Worm (Caenorhabditis elegans) whole organism, dauer: ENCODE data around the gene dmd-10.

Experiments used
- unc-62 ChIP-seq: sonication (generic microtip); optimal IDR thresholded peaks from 2 replicates; lab custom pipeline; 2017; ENCODE audit warnings: missing biosample characterization, missing genetic modification reagents, missing genetic modification characterization

dmd-10 gene

DNA sequence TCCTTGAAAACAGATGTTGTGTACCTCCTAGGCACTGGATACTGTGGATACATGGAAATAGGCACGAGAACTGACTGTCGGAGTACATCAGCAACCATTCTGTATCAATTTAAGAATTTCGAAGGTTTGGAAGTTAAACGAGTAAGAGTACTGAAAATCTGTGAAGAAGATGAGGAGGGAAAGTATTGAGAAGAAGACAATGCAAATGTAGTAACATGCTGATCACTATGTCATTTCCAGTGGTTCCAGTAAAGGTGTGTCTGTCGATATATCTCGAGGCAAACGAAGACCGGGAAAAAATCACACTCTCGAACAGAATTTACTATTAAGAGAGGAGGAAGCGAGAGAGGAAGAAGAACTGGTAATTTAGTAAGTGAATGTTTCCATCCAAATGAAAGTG is at the start of gene dmd-10:
Gene dmd-10, minus strand, starts transcription at position 101 of the 400 bp plus-strand sequence.
- no peak for TF ChIP-seq unc-62 (GFP tag; lab: Kevin White, UChicago)

DNA sequence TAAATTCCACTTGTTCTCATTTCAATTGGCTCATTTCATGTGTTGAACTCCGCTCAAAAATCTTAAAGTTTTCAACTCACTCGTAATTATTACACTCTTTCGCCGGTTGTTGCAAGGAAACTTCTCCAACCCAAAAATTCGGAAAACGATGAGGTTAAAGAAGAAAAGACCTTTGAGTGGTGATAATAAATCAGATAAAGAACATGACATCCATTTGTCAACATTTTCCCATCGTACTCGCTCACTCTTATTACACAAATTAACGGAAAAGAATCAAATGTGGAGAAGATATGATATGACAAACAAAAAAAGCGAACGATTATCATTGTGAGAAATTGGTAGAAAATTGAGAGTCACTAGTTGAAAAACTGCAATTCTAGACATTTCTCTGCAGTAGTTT is 48.9 kb upstream of the dmd-10 start:
- no peak for TF ChIP-seq unc-62 (GFP tag; lab: Kevin White, UChicago)

DNA sequence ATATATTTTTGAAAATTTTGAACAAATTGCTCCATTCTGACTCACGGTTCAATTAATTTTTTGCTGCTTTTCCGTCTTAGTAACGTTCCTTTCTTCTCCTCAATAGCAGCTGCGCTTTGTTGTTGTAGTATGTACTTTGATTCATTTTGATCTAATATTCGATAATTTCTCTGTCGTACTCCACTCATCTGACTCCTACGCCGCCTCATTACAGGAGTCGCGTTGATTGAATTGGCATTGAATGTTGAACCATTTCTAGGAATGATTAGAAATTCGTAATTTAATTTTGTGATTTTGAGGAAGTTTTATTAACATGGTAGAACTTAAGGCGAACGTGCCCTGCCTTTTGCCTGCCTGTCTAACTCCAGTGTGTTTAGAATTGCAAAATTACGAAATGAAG is 46.6 kb upstream of the dmd-10 start:
- TF ChIP-seq unc-62 (GFP tag; lab: Kevin White, UChicago) = no peak

DNA sequence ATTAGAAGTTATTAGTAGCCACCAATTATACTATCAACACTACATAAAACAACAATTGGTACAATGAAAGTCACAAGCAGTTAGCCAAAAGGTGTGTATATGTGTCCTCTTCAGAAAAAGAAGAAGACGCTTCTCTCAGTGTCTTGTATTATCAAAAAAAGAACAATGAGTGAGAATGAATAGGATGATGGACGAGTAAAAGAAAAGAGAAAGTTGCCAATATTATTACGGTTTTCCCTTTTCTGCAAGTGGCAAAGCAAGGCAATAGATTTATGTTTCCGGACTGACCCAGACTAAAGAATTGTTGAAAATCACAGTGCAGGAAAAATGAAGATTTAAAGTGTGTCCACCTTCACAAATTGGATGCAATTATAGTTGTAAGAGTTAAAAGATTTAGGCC is 44.0 kb upstream of the dmd-10 start:
- no peak for TF ChIP-seq unc-62 (GFP tag; lab: Kevin White, UChicago)

DNA sequence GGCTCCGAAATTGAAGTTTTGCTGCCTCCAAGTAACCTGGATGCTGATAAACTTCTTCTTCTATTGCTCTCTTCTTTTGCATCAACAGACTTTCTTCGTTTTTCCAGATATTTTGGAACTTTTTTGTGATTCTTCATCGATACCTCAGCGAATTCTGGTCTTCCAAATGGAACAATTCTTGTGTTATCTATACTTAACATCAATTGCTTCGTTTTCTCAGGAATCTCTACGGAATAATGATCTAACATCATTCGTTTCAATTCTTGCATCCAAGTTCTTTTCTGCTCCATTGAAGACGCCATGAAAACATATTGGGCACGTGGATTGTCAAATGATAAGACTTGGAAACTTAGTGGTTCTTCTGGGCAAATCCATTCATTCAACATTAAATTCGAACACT is 39.6 kb upstream of the dmd-10 start, which contains the start of gene F32F2.4:
Gene F32F2.4, plus strand, starts transcription at position 301 of the 400 bp plus-strand sequence.
- no peak for TF ChIP-seq unc-62 (GFP tag; lab: Kevin White, UChicago)

DNA sequence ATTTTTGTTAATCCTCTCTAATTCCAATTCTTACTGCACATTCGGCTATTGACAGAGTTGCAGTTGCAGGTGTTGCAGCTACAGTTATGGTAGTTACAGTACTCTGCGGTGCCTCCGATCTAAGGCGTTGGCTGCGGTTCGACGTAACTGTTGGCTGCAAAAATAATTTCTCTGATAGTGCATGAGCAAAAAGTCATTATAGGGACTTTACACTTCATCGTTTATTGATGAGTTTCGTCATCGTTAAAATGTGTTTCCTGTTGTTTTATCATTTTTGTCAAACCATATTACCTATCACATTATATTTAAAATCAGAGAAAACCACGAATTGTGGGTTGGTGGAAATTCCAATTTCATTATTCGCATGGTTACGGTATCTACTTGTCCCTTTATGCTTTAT is 38.2 kb upstream of the dmd-10 start:
- TF ChIP-seq unc-62 (GFP tag; lab: Kevin White, UChicago) = no peak

DNA sequence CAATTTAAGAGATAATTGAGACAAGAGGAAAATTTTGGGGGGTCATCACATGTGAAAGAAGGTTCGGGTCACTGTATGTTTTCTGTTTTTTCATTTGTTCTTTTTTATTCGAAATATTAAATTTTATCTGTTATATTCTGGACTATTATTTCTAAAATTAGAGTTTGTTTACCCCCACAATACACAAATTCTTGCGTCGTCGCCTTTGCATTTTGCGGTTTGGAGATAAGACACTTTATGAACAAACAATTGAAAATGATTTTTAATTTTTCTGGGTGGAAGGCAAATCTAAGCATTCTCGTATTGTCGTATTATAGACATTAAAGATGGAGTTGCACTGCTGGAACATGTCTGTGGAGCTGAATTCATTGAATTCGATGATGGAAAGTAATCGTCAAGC is 36.9 kb upstream of the dmd-10 start:
- no peak for TF ChIP-seq unc-62 (GFP tag; lab: Kevin White, UChicago)

DNA sequence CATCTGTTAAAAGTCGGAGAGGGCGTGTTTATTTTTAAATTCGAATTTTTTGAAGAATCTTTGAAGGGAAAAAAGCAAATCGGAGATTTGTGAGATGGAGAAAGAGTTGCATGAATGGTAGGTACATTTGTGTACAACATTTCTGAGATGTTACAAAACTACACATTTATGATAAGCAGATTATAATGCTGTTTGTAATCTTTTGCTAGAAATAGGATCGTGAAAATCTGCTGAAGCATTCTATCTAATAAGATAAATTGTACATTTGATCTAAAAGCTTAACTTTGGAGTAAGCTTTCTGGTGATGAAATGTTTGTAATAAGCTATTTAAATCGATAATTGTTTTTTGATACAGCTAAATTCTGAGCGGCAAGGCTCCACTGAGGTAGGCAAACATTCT is 35.9 kb upstream of the dmd-10 start:
- TF ChIP-seq unc-62 (GFP tag; lab: Kevin White, UChicago) = no peak

DNA sequence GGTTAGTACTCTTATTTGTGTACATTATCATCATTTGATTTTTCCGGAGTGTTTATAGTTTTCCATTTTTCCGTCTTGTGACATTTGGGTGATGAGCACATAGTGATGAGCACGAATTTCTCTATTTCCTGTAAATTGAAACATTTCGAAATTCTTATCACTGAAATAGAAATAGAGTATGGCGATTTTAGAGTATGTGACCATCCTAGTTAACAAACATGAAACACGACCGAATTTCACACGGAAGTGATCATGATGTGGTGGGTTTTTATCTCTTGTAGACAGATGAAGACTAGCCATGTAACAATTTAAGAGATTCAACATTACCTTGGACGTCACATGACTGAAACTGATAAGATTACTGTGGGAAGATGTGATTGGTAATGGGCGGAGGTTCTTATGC is 32.8 kb upstream of the dmd-10 start:
- no peak for TF ChIP-seq unc-62 (GFP tag; lab: Kevin White, UChicago)

DNA sequence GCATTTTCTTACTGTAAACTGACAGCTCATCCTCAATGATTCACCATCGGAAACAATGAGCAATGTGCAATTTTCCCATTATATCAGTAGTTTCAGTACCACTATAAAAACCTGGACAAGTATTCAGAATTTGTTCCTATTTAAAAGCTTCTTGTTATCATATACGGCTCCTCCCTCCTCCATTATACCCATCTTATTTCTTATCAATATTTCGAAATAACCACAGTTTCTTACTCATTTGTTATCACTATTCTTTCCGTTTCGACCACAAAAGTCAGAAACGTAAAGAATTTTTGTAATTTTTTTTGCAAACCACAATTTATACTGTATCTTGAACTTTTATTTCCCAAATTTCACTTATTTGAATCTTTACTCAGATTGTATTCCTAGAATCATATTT is 31.6 kb upstream of the dmd-10 start:
- no peak for TF ChIP-seq unc-62 (GFP tag; lab: Kevin White, UChicago)

DNA sequence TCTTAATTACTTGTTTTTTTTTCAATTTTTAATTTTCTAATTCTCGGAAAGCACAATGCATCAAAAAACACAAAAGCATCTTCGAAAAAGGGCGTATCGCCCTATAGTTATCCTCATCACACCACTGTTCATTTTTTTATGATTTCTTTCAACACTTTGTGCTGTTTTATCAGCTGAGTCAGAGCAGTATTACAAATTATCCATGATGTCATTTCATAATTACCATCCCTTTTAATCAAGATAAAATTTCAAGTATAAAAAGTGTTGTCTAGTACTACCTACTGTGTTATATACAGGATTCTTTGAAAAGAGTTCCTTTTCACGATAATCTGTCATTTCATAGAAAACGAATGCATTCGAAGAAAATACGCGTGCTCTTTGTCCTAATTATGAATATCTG is 30.2 kb upstream of the dmd-10 start:
- TF ChIP-seq unc-62 (GFP tag; lab: Kevin White, UChicago) = no peak

DNA sequence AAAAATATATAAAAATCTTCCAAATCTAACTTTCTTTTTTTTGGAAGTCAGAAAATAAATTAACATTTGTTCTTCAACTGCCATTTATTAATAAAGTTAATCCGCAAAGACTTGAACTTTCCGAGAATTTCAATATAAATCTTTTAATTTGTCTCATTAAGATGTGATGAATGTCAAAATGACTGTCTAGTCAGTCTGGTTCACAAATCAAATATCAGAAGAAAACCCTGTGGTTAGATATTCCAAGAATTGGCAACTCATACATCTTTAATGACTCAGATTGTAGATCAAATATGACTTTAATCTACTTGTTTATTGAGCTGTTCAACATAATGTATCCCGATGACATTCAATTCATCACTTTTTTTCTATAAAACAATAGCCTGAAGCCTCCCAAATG is 29.2 kb upstream of the dmd-10 start:
- no peak for TF ChIP-seq unc-62 (GFP tag; lab: Kevin White, UChicago)

DNA sequence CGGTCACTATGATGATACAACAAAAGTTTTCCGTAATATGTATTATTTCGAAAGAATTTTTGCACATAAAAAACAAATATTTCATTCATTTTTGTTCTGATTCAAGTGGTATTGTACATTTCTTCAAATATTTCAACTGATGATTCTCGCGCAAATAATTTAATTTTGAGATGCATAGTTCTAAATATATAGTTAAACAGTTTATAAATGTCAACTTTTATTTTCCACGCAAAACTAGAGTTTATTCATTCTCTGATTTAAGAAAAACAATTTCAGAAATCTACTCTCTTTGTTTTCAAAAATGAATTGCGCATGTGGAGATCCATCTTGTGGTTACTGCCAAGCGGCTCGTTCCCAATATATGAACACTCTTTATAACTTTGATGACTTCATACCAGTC is 27.8 kb upstream of the dmd-10 start, which contains the start of gene zip-5:
Gene zip-5, plus strand, starts transcription at position 301 of the 400 bp plus-strand sequence.
- TF ChIP-seq unc-62 (GFP tag; lab: Kevin White, UChicago) = no peak

DNA sequence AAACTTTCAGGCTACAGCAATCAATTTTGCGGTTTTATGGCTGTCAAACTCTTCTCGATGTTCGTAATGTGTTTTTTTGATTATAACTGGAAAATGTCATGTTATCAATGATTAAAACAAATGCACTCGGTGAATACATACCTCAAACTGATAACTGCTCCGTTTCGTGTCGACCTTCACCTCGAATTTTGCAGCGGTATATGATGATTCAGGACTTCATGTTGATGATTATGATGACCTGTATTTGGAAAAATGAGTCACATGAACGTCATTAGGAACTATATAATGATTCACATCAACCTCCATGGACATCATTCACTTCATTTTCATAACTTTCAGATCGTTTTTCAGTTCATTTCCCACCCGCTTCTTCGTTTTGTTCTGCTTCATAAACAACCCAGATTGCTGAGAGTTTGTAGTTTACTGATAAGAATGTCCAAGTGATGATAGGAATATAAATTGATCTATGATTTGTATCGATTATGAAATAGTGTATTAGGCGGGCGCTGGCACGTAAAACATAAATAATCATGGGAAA is 26.4 kb upstream of the dmd-10 start:
- TF ChIP-seq unc-62 (GFP tag; lab: Kevin White, UChicago) = no peak

DNA sequence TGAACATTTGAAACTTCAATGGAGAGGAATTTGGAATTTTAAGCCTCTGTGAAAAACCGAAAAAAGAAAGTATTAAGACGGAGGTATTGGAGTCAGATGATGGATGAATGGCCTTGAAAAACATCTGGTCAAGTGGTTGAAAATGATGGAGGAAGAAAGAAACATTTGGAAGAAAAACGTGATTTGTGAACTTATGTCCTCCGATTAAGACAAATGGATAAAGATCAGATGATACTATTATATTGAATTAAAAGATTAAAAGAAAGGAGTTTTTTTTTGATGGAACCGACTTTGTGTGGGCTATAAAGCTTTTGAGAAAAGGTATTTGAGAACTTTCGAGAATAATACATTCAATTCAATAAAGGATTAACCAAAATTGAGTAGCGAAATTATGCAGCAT is 23.1 kb upstream of the dmd-10 start:
- no peak for TF ChIP-seq unc-62 (GFP tag; lab: Kevin White, UChicago)

DNA sequence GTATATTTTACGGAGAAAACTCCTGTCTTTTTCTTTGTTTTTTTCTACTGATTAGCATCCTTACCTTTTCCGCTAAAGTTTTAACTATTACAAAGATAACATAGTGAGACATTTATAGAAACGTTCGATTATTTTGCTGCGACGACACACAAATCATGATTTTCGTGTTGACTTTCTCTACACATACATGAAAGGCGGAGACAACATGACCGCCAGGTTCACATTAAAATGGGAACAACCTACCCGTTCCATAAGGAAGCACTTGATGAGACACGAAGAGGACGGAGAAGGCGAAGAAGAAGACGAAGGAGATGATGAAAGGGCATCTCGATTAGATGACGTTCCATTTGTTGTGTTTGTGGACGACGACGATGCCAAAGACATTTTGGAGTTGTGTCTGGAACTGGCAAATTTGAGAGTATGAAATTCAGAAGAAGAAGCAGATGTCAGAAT is 22.5 kb upstream of the dmd-10 start, which contains the start of gene C34D1.4:
Gene C34D1.4, minus strand, starts transcription at position 403 of the 453 bp plus-strand sequence.
- no peak for TF ChIP-seq unc-62 (GFP tag; lab: Kevin White, UChicago)

DNA sequence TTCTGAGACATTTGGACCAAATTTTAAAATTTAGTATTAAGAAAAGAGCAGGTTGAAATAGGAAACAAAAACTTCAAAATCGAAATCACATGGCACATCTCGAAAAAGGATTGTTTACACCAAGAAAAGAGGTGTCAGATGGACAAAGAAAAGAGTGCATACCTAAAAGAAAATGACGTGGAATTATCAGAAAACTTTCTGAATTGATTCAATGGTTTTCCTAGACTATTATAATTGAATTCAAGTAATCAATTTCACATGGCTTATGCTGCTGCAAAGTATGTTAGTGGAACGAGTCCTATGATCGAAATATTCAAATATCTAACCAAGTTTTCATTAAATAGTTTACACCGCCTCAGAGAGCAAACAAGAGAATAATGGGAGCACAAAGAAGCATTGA is 16.5 kb upstream of the dmd-10 start:
- TF ChIP-seq unc-62 (GFP tag; lab: Kevin White, UChicago) = no peak

DNA sequence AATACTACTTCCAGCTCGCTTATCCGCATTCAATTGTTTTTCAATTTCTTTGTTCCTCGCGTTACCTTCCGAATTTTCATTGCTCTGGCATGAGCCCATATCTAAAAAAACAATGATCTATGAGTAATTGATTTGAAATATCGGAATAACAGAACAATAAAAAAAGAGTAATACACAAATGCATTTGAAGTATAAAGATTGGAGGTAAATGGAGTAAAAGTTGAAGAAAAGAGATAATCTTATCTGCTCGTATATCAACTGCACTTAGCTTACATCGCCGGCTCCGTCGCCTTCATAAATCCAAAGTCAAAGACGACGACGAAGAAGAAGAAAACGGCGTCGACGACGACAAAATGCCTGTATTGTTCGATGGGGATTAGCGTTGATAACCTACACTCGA is 13.0 kb upstream of the dmd-10 start, which contains the start of gene odr-3:
Gene odr-3, minus strand, starts transcription at position 101 of the 400 bp plus-strand sequence.
- TF ChIP-seq unc-62 (GFP tag; lab: Kevin White, UChicago) = no peak
